Fruit fly (Drosophila melanogaster) whole organism, adult: ENCODE measurements around the gene RpS27A.

Experiments
- CG14711 ChIP-seq: fragments of 200-800 bp; sonication (Bioruptor generic); optimal IDR thresholded peaks from 2 replicates; lab custom pipeline; 2018; ENCODE audit warnings: missing biosample characterization, mild to moderate bottlenecking, missing genetic modification characterization, moderate library complexity
- CG33017 ChIP-seq: fragments of 200-800 bp; sonication (Bioruptor generic); optimal IDR thresholded peaks from 2 replicates; lab custom pipeline; 2018; ENCODE audit warnings: missing biosample characterization, mild to moderate bottlenecking, missing genetic modification characterization, moderate library complexity
- CG5204 ChIP-seq: fragments of 200-800 bp; sonication (Bioruptor generic); optimal IDR thresholded peaks from 2 replicates; lab custom pipeline; 2016; ENCODE audit warnings: missing biosample characterization, missing genetic modification characterization
- CG7045 ChIP-seq: fragments of 200-800 bp; sonication (Bioruptor generic); optimal IDR thresholded peaks from 2 replicates; lab custom pipeline; 2017; ENCODE audit warnings: missing biosample characterization, mild to moderate bottlenecking, missing genetic modification characterization
- Clk ChIP-seq: fragments of 200-800 bp; sonication (Bioruptor generic); optimal IDR thresholded peaks from 2 replicates; lab custom pipeline; 2017; ENCODE audit warnings: missing biosample characterization, missing genetic modification characterization
- ovo ChIP-seq: fragments of 200-800 bp; sonication (Bioruptor generic); optimal IDR thresholded peaks from 2 replicates; lab custom pipeline; 2016; ENCODE audit warnings: missing biosample characterization, missing genetic modification characterization
- tj ChIP-seq: fragments of 200-800 bp; sonication (Bioruptor generic); optimal IDR thresholded peaks from 3 replicates; lab custom pipeline; 2017; ENCODE audit warnings: missing biosample characterization, mild to moderate bottlenecking, missing genetic modification characterization, moderate library complexity

DNA sequence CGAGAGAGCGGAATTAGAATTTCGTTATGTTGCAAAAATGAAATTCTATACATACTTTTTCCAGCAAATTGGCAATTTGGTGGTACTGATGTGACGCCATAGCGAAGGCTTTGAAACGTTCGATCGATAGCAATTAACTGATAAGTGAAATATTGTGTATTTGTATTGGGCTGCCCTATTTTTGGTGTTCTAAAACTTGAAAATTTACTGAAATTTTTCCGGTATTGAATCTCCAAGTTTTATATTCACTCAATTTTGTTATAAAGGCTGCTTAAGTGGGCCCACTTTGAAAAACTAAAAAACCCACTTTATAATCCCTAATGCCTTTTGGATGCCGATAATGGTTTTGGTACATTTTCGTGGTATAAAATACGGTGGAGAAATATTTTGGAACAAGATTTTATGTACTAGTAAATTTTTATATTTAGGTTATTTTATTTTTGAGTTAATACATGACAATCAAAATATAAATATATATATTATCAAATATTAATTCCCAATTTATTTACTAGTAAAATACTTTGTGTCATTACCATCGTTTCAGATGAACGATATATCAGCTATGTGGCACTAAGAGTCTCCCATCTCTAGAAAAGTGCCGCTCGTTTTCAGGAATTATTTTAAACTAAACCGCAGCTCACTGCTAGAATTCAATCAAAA is 45.6 kb upstream of the RpS27A start, which contains the start of the genes Cand1 and pim:
- TF ChIP-seq CG14711 (tag; lab: Kevin White, UChicago) (no peak), tj (GFP tag; lab: Kevin White, UChicago) (no peak), CG33017 (tag; lab: Kevin White, UChicago) (no peak), CG7045 (GFP tag; lab: Kevin White, UChicago) (no peak), ovo (GFP tag; lab: Kevin White, UChicago) (no peak), CG5204 (GFP tag; lab: Kevin White, UChicago) (no peak), Clk (GFP tag; lab: Kevin White, UChicago) (no peak)
